Fruit fly (Drosophila melanogaster): ENCODE data around the gene Hus1-like.

Gene Hus1-like

DNA sequence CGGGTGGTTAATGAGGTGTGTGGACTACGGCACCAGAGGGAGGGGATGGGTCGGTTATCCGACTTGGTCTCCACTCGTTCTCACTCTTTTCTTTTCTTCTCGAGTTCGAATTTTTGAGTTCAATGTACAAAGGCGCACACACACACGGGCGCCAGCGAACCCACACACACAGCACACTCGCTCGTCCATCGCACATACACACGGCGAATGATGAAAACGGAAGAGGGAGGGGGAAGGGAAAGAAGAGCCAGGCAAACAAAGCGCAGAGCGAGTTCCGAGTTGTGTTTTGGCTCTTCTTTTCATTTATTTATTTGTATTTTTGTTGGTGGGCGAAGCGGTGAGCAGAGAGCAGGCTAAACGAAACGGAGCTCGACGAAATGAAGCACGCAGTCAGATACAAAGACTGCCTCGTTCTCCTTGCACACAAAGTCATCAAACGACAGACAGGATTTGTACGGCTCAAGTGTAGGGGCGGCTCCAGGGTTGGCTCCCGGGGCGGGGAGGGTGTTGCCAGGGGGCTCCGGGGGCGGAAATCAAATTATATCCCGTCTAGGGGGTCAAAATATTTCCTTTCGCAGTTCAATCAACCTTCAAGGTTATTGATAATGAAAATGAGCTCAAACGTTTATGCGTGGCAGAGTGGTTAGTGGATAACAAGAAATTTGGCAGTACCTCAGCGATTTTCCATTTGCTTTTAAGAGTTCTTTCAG, 1.8 kb downstream of the Hus1-like start (continued):
- TF ChIP-seq CG18476 (GFP tag; optimal IDR thresholded peaks at IDR 0.05) (no peak), ERR (GFP tag; optimal IDR thresholded peaks at IDR 0.05) (no peak), CG4820 (GFP tag; optimal IDR thresholded peaks at IDR 0.05) (peak; percentile 28), CG31365 (tag; optimal IDR thresholded peaks at IDR 0.05) (no peak), lola (GFP tag; optimal IDR thresholded peaks at IDR 0.05) (no peak), bowl (GFP tag; IDR thresholded peaks at IDR 0.05) (no peak), Dbx (GFP tag; IDR thresholded peaks at IDR 0.05) (no peak), CG11247 (GFP tag; IDR thresholded peaks at IDR 0.05) (no peak), CG6654 (GFP tag; optimal IDR thresholded peaks at IDR 0.05) (no peak), CG34224 (GFP tag; IDR thresholded peaks at IDR 0.05; ENCODE audit: partially characterized antibody) (0 out of 3 replicates have a peak, but pooled peaks have one; percentile 25), Poxn (GFP tag; IDR thresholded peaks at IDR 0.05) (no peak), abd-A (tag; optimal IDR thresholded peaks at IDR 0.05) (peak; percentile 84), ind (GFP tag; optimal IDR thresholded peaks at IDR 0.05) (no peak), CG10654 (GFP tag; optimal IDR thresholded peaks at IDR 0.05) (no peak), sima (GFP tag; optimal IDR thresholded peaks at IDR 0.05) (no peak), caup (GFP tag; optimal IDR thresholded peaks at IDR 0.05; ENCODE audit: severe bottlenecking) (no peak), klu (GFP tag; IDR thresholded peaks at IDR 0.05) (no peak), Hr51 (GFP tag; optimal IDR thresholded peaks at IDR 0.05) (no peak), CG13123 (GFP tag; optimal IDR thresholded peaks at IDR 0.05) (no peak), sr (GFP tag; IDR thresholded peaks at IDR 0.05) (no peak), gcm2 (GFP tag; optimal IDR thresholded peaks at IDR 0.05) (no peak), pzg (GFP tag; optimal IDR thresholded peaks at IDR 0.05) (no peak), sc (optimal IDR thresholded peaks at IDR 0.05) (no peak), sc (GFP tag; optimal IDR thresholded peaks at IDR 0.05) (no peak), dimm (GFP tag; IDR thresholded peaks at IDR 0.05) (no peak), CG1832 (GFP tag; optimal IDR thresholded peaks at IDR 0.05) (no peak), Nf-YC (tag; optimal IDR thresholded peaks at IDR 0.05) (peak; percentile 18), jumu (GFP tag; optimal IDR thresholded peaks at IDR 0.05) (no peak), CG17829 (tag; optimal IDR thresholded peaks at IDR 0.05) (no peak), peb (GFP tag; IDR thresholded peaks at IDR 0.05) (no peak), CG12942 (GFP tag; optimal IDR thresholded peaks at IDR 0.05) (no peak), lov (optimal IDR thresholded peaks at IDR 0.05) (no peak), lov (GFP tag; IDR thresholded peaks at IDR 0.05) (no peak), Chrac-16 (GFP tag; optimal IDR thresholded peaks at IDR 0.05) (no peak), CG18599 (GFP tag; optimal IDR thresholded peaks at IDR 0.05) (no peak), CG18619 (GFP tag; optimal IDR thresholded peaks at IDR 0.05) (no peak), Ptx1 (GFP tag; IDR thresholded peaks at IDR 0.05) (no peak), row (GFP tag; IDR thresholded peaks at IDR 0.05) (no peak), fd96Cb (tag; optimal IDR thresholded peaks at IDR 0.05) (no peak), sqz (GFP tag; optimal IDR thresholded peaks at IDR 0.05) (no peak), dmrt99B (tag; optimal IDR thresholded peaks at IDR 0.05) (no peak), CG13775 (GFP tag; optimal IDR thresholded peaks at IDR 0.05) (no peak), CG5245 (GFP tag; optimal IDR thresholded peaks at IDR 0.05) (no peak), ara (GFP tag; IDR thresholded peaks at IDR 0.05) (no peak), CG8765 (GFP tag; IDR thresholded peaks at IDR 0.05) (no peak), unpg (GFP tag; optimal IDR thresholded peaks at IDR 0.05) (no peak), CG1024 (GFP tag; IDR thresholded peaks at IDR 0.05) (no peak), cwo (GFP tag; optimal IDR thresholded peaks at IDR 0.05) (no peak), bab2 (GFP tag; optimal IDR thresholded peaks at IDR 0.05) (no peak), BEAF-32 (GFP tag; optimal IDR thresholded peaks at IDR 0.05) (no peak), Sox102F (GFP tag; optimal IDR thresholded peaks at IDR 0.05) (no peak)
